Fruit fly (Drosophila melanogaster) whole organism, embryonic: ENCODE measurements around the gene CG6724.

Experiments
- B-H1 ChIP-seq: fragments of 200-800 bp; sonication (Bioruptor generic); IDR thresholded peaks from 3 replicates; pipeline ENCODE4 v1.3.6; 2022; ENCODE audit warnings: missing biosample characterization, missing genetic modification characterization
- B-H2 ChIP-seq: fragments of 200-800 bp; sonication (Bioruptor generic); optimal IDR thresholded peaks from 2 replicates; lab custom pipeline; 2018; ENCODE audit warnings: missing biosample characterization, mild to moderate bottlenecking, missing genetic modification characterization
- CG10274 ChIP-seq: fragments of 200-800 bp; sonication (Bioruptor generic); optimal IDR thresholded peaks from 3 replicates; lab custom pipeline; 2017; ENCODE audit warnings: missing biosample characterization, mild to moderate bottlenecking, missing genetic modification characterization
- CG11696 ChIP-seq: fragments of 200-800 bp; sonication (Bioruptor generic); IDR thresholded peaks from 2 replicates; pipeline ENCODE4 v1.3.6; 2022; ENCODE audit warnings: missing biosample characterization, missing genetic modification characterization
- CG12391 ChIP-seq: fragments of 200-800 bp; sonication (Bioruptor generic); optimal IDR thresholded peaks from 3 replicates; lab custom pipeline; 2018; ENCODE audit warnings: missing biosample characterization, mild to moderate bottlenecking, missing genetic modification characterization, moderate library complexity
- CG13424 ChIP-seq: fragments of 200-800 bp; sonication (Bioruptor generic); optimal IDR thresholded peaks from 2 replicates; lab custom pipeline; 2019; ENCODE audit warnings: missing biosample characterization, mild to moderate bottlenecking, missing genetic modification characterization, moderate library complexity
- CG1602 ChIP-seq: fragments of 200-800 bp; sonication (Bioruptor generic); optimal IDR thresholded peaks from 3 replicates; lab custom pipeline; 2016; ENCODE audit warnings: missing biosample characterization, missing genetic modification characterization
- CG16863 ChIP-seq: fragments of 200-800 bp; sonication (Bioruptor generic); optimal IDR thresholded peaks from 3 replicates; lab custom pipeline; 2016; ENCODE audit warnings: missing biosample characterization, missing genetic modification characterization
- CG17385 ChIP-seq: fragments of 200-800 bp; sonication (Bioruptor generic); optimal IDR thresholded peaks from 3 replicates; lab custom pipeline; 2018; ENCODE audit warnings: missing biosample characterization, mild to moderate bottlenecking, missing genetic modification characterization
- CG18476 ChIP-seq: fragments of 200-800 bp; sonication (Bioruptor generic); optimal IDR thresholded peaks from 2 replicates; lab custom pipeline; 2016; ENCODE audit warnings: missing biosample characterization, mild to moderate bottlenecking, missing genetic modification characterization
- CG2199 ChIP-seq: fragments of 200-800 bp; sonication (Bioruptor generic); IDR thresholded peaks from 3 replicates; pipeline ENCODE4 v1.3.6; 2022; ENCODE audit warnings: missing biosample characterization, missing genetic modification characterization
- CG31388 ChIP-seq: fragments of 200-800 bp; sonication (Bioruptor generic); optimal IDR thresholded peaks from 2 replicates; lab custom pipeline; 2016; ENCODE audit warnings: missing biosample characterization, missing genetic modification characterization
- CG3726 ChIP-seq: fragments of 200-800 bp; sonication (Bioruptor generic); IDR thresholded peaks from 3 replicates; pipeline ENCODE4, ENCODE4 v1.3.6; 2022; ENCODE audit warnings: missing biosample characterization, missing genetic modification characterization
- CG4854 ChIP-seq: fragments of 200-800 bp; sonication (Bioruptor generic); optimal IDR thresholded peaks from 2 replicates; lab custom pipeline; 2016; ENCODE audit warnings: missing biosample characterization, missing genetic modification characterization, inconsistent platforms
- CG5245 ChIP-seq: fragments of 200-800 bp; sonication (Bioruptor generic); optimal IDR thresholded peaks from 3 replicates; lab custom pipeline; 2016; ENCODE audit warnings: missing biosample characterization, missing genetic modification characterization
- CG6654 ChIP-seq: fragments of 200-800 bp; sonication (Bioruptor generic); optimal IDR thresholded peaks from 2 replicates; lab custom pipeline; 2017; ENCODE audit warnings: missing biosample characterization, mild to moderate bottlenecking, missing genetic modification characterization
- CG8089 ChIP-seq: fragments of 200-800 bp; sonication (Bioruptor generic); optimal IDR thresholded peaks from 3 replicates; lab custom pipeline; 2016; ENCODE audit warnings: missing biosample characterization, missing genetic modification characterization
- CG8765 ChIP-seq: fragments of 200-800 bp; sonication (Bioruptor generic); IDR thresholded peaks from 2 replicates; pipeline ENCODE4 v1.3.6; 2022; ENCODE audit warnings: missing biosample characterization, missing genetic modification characterization
- CHES-1-like ChIP-seq: fragments of 200-800 bp; sonication (Bioruptor generic); optimal IDR thresholded peaks from 2 replicates; lab custom pipeline; 2016; ENCODE audit warnings: missing biosample characterization, missing genetic modification characterization
- Chrac-16 ChIP-seq: fragments of 200-800 bp; sonication (Bioruptor generic); optimal IDR thresholded peaks from 3 replicates; lab custom pipeline; 2016; ENCODE audit warnings: missing biosample characterization, missing genetic modification characterization
- Dp ChIP-seq: fragments of 200-800 bp; sonication (Bioruptor generic); optimal IDR thresholded peaks from 2 replicates; lab custom pipeline; 2018; ENCODE audit warnings: missing biosample characterization, mild to moderate bottlenecking, missing genetic modification characterization, moderate library complexity
- Elba2 ChIP-seq: fragments of 200-800 bp; sonication (Bioruptor generic); optimal IDR thresholded peaks from 3 replicates; lab custom pipeline; 2016; ENCODE audit warnings: missing biosample characterization, missing genetic modification characterization
- Fer3 ChIP-seq: fragments of 200-800 bp; sonication (Bioruptor generic); optimal IDR thresholded peaks from 2 replicates; lab custom pipeline; 2018; ENCODE audit warnings: missing biosample characterization, mild to moderate bottlenecking, missing genetic modification characterization, moderate library complexity
- Hmx ChIP-seq: fragments of 200-800 bp; sonication (Bioruptor generic); optimal IDR thresholded peaks from 2 replicates; lab custom pipeline; 2016; ENCODE audit warnings: missing biosample characterization, missing genetic modification characterization
- Hr3 ChIP-seq: fragments of 200-800 bp; sonication (Bioruptor generic); optimal IDR thresholded peaks from 3 replicates; lab custom pipeline; 2016; ENCODE audit warnings: missing biosample characterization, missing genetic modification characterization
- Jarid2 ChIP-seq: fragments of 200-800 bp; sonication (Bioruptor generic); optimal IDR thresholded peaks from 3 replicates; lab custom pipeline; 2017; ENCODE audit warnings: mild to moderate bottlenecking, missing biosample characterization, missing genetic modification reagents, missing genetic modification characterization
- Meics ChIP-seq: fragments of 200-800 bp; sonication (Bioruptor generic); optimal IDR thresholded peaks from 2 replicates; lab custom pipeline; 2017; ENCODE audit warnings: missing biosample characterization, mild to moderate bottlenecking, missing genetic modification characterization
- Myb ChIP-seq: fragments of 200-800 bp; sonication (Bioruptor generic); optimal IDR thresholded peaks from 2 replicates; lab custom pipeline; 2016; ENCODE audit warnings: missing biosample characterization, missing genetic modification characterization
- Oaz ChIP-seq: fragments of 200-800 bp; sonication (Bioruptor generic); IDR thresholded peaks from 2 replicates; pipeline ENCODE4 v1.3.6; 2022; ENCODE audit warnings: missing biosample characterization, missing genetic modification characterization
- Taf1 ChIP-seq: fragments of 200-800 bp; sonication (Bioruptor generic); IDR thresholded peaks from 2 replicates; pipeline ENCODE4 v1.3.6; 2022; ENCODE audit warnings: missing biosample characterization, missing genetic modification characterization
- Trl ChIP-seq, 3 experiments: fragments of >200 bp in 2 of 3; fragments of 200-800 bp in 1 of 3; sonication (Bioruptor generic) in 1 of 3; optimal IDR thresholded peaks; 2 replicates in 1 of 3; 3 replicates in 2 of 3; lab custom pipeline; 2016 to 2017; ENCODE audit warnings: missing biosample characterization in 1 of 3, missing genetic modification characterization in 1 of 3
- Xbp1 ChIP-seq: fragments of 200-800 bp; sonication (Bioruptor generic); optimal IDR thresholded peaks from 3 replicates; lab custom pipeline; 2016; ENCODE audit warnings: missing biosample characterization, mild to moderate bottlenecking, missing genetic modification characterization
- bbx ChIP-seq: fragments of 200-800 bp; sonication (Bioruptor generic); IDR thresholded peaks from 2 replicates; pipeline ENCODE4 v1.3.6; 2022; ENCODE audit warnings: missing biosample characterization, missing genetic modification characterization; ENCODE audit not compliant: partially characterized antibody
- ci ChIP-seq: fragments of 200-800 bp; sonication (Bioruptor generic); IDR thresholded peaks from 3 replicates; pipeline ENCODE4 v1.3.6; 2022; ENCODE audit warnings: missing biosample characterization, missing genetic modification characterization
- corto ChIP-seq: fragments of 200-800 bp; sonication (Bioruptor generic); optimal IDR thresholded peaks from 2 replicates; lab custom pipeline; 2016; ENCODE audit warnings: missing biosample characterization, mild to moderate bottlenecking, missing genetic modification characterization, moderate library complexity
- crp ChIP-seq, 2 experiments: fragments of 200-800 bp; sonication (Bioruptor generic); optimal IDR thresholded peaks; 2 replicates in 1 of 2; 3 replicates in 1 of 2; lab custom pipeline; 2017; ENCODE audit warnings: missing biosample characterization in 2 of 2, missing genetic modification characterization in 2 of 2, mild to moderate bottlenecking in 1 of 2, moderate library complexity in 1 of 2
- fd64A ChIP-seq: fragments of 200-800 bp; sonication (Bioruptor generic); optimal IDR thresholded peaks from 3 replicates; lab custom pipeline; 2018; ENCODE audit warnings: missing biosample characterization, mild to moderate bottlenecking, missing genetic modification characterization
- gfzf ChIP-seq: fragments of 200-800 bp; sonication (Bioruptor generic); optimal IDR thresholded peaks from 2 replicates; lab custom pipeline; 2016; ENCODE audit warnings: missing biosample characterization, mild to moderate bottlenecking, missing genetic modification characterization, moderate library complexity
- lab ChIP-seq: fragments of 200-800 bp; sonication (Bioruptor generic); optimal IDR thresholded peaks from 3 replicates; lab custom pipeline; 2017; ENCODE audit warnings: missing biosample characterization, missing genetic modification characterization, mild to moderate bottlenecking, moderate library complexity, missing genetic modification reagents
- lmd ChIP-seq: fragments of 200-800 bp; sonication (Bioruptor generic); IDR thresholded peaks from 2 replicates; pipeline ENCODE4 v1.3.6; 2022; ENCODE audit warnings: missing biosample characterization, missing genetic modification characterization
- mirr ChIP-seq: fragments of 200-800 bp; sonication (Bioruptor generic); optimal IDR thresholded peaks from 3 replicates; lab custom pipeline; 2018; ENCODE audit warnings: missing biosample characterization, mild to moderate bottlenecking, missing genetic modification characterization
- peb ChIP-seq: fragments of 200-800 bp; sonication (Bioruptor generic); IDR thresholded peaks from 2 replicates; pipeline ENCODE4 v1.3.6; 2022; ENCODE audit warnings: missing biosample characterization, missing genetic modification characterization
- pros ChIP-seq: fragments of 200-800 bp; sonication (Bioruptor generic); optimal IDR thresholded peaks from 3 replicates; lab custom pipeline; 2019; ENCODE audit warnings: missing biosample characterization, mild to moderate bottlenecking, missing genetic modification characterization, moderate library complexity
- ranshi ChIP-seq: fragments of 200-800 bp; sonication (Bioruptor generic); IDR thresholded peaks from 2 replicates; pipeline ENCODE4 v1.3.6; 2022; ENCODE audit warnings: missing biosample characterization, missing genetic modification characterization
- sd ChIP-seq: fragments of 200-800 bp; sonication (Bioruptor generic); optimal IDR thresholded peaks from 3 replicates; lab custom pipeline; 2018; ENCODE audit warnings: missing biosample characterization, mild to moderate bottlenecking, missing genetic modification characterization, moderate library complexity
- sens ChIP-seq: fragments of 200-800 bp; sonication (Bioruptor generic); peaks from one replicate; lab custom pipeline; 2016; ENCODE audit warnings: missing biosample characterization, missing genetic modification characterization
- sima ChIP-seq: fragments of 200-800 bp; sonication (Bioruptor generic); optimal IDR thresholded peaks from 2 replicates; lab custom pipeline; 2016; ENCODE audit warnings: missing biosample characterization, missing genetic modification characterization
- usp ChIP-seq: fragments of >200 bp; optimal IDR thresholded peaks from 2 replicates; lab custom pipeline; 2017; ENCODE audit warnings: missing biosample characterization, missing genetic modification characterization
- wor ChIP-seq: fragments of 200-800 bp; sonication (Bioruptor generic); IDR thresholded peaks from 2 replicates; pipeline ENCODE4 v1.3.6; 2022; ENCODE audit warnings: missing biosample characterization, missing genetic modification characterization

The CG6724 gene

dm6 chr2L:10800877-10801719 is 31.3 kb upstream of the CG6724 start, which contains the start of gene CG31869:
Gene CG31869, minus strand, starts transcription at chr2L:10801109.
- TF ChIP-seq CG18476 (GFP tag; lab: Kevin White, UChicago) (no peak), CG31388 (GFP tag; lab: Kevin White, UChicago) (no peak), Elba2 (no peak), pros (no peak), CG4854 (GFP tag; lab: Kevin White, UChicago) (no peak), Meics (peak; percentile 41), CG13424 (no peak), CG10274 (GFP tag; lab: Kevin White, UChicago) (no peak), CHES-1-like (GFP tag; lab: Kevin White, UChicago) (no peak), bbx (GFP tag; lab: Robert Waterston, UW) (no peak), CG12391 (tag; lab: Kevin White, UChicago) (no peak), Trl (optimal IDR thresholded peaks at IDR 0.05; lab: Kevin White, UChicago) (no peak), Trl (GFP tag; optimal IDR thresholded peaks at IDR 0.05; lab: Kevin White, UChicago) (no peak), CG16863 (no peak), corto (GFP tag; lab: Kevin White, UChicago) (no peak), Myb (GFP tag; lab: Kevin White, UChicago) (no peak), Xbp1 (peak; percentile 44), CG3726 (GFP tag; lab: Robert Waterston, UW) (no peak), CG6654 (GFP tag; lab: Kevin White, UChicago) (no peak), B-H2 (no peak), CG8765 (GFP tag; lab: Robert Waterston, UW) (no peak), Jarid2 (GFP tag; lab: Kevin White, UChicago) (peak; percentile 79), fd64A (GFP tag; lab: Kevin White, UChicago) (no peak), sd (tag; lab: Kevin White, UChicago) (no peak), CG11696 (GFP tag; lab: Robert Waterston, UW) (no peak), peb (GFP tag; lab: Robert Waterston, UW) (no peak), CG5245 (GFP tag; lab: Kevin White, UChicago) (no peak), Chrac-16 (GFP tag; lab: Kevin White, UChicago) (no peak), mirr (GFP tag; lab: Kevin White, UChicago) (no peak), sens (GFP tag; lab: Kevin White, UChicago) (peak; percentile 73), Taf1 (GFP tag; lab: Robert Waterston, UW) (no peak), Hr3 (GFP tag; lab: Kevin White, UChicago) (no peak), wor (GFP tag; lab: Robert Waterston, UW) (no peak), lmd (GFP tag; lab: Robert Waterston, UW) (0 out of 2 replicates have a peak, but pooled peaks have one; percentile 33), usp (GFP tag; lab: Kevin White, UChicago) (no peak), CG1602 (no peak), lab (GFP tag; lab: Kevin White, UChicago) (no peak), sima (GFP tag; lab: Kevin White, UChicago) (no peak), Fer3 (tag; lab: Kevin White, UChicago) (no peak), CG17385 (GFP tag; lab: Kevin White, UChicago) (no peak), B-H1 (GFP tag; lab: Robert Waterston, UW) (no peak), CG2199 (no peak; the same call in 2 of the 3 replicates), Oaz (GFP tag; lab: Robert Waterston, UW) (0 out of 2 replicates have a peak, but pooled peaks have one; percentile 25), Dp (GFP tag; lab: Kevin White, UChicago) (no peak), Hmx (GFP tag; lab: Kevin White, UChicago) (no peak), gfzf (GFP tag; lab: Kevin White, UChicago) (no peak), ci (GFP tag; lab: Robert Waterston, UW) (peak; percentile 9; the same call in 1 of the 3 replicates), CG8089 (GFP tag; lab: Kevin White, UChicago) (no peak), ranshi (GFP tag; lab: Robert Waterston, UW) (0 out of 2 replicates have a peak, but pooled peaks have one; percentile 24), crp (GFP tag; optimal IDR thresholded peaks at IDR 0.05; lab: Kevin White, UChicago) (no peak)
